Fruit fly (Drosophila melanogaster): Measurements from ENCODE around the gene CG7183.

DNA sequence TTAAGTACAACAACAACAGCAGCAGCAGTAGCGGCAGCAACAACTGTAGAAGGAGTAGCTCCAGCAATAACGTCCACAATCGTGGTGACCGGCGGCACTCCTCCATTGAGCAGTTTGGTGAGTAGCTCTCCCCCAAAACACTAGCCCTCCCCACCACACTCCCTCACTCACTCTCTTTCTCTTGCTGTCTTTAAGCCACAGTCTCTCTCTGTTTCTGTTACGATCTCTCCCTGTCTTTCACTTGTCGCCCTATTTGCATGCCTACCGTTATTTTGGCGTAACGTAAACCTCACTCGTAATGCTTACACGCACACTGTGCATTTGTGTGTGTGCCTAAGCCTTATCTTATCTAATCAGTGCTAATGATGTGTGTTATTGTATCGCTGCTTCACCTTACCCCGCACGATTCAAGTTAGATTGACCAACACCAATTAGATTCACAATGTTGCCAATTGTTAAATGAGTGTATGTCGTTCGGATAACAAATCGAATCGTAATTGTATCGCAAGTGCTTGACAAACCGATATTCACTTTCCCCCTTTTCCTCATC is 50.4 kb downstream of the CG7183 start:
- TF ChIP-seq CG15710 (tag; optimal IDR thresholded peaks at IDR 0.05) (no peak), EcR (GFP tag; optimal IDR thresholded peaks at IDR 0.05) (no peak)
